Worm (Caenorhabditis elegans) whole organism, young adult: ENCODE measurements around the gene lem-2.

Experiments
- F49E8.2 ChIP-seq: sonication (generic microtip); optimal IDR thresholded peaks from 3 replicates; lab custom pipeline; 2017; ENCODE audit warnings: missing genetic modification characterization, mild to moderate bottlenecking, missing compliant biosample characterization, antibody characterized with exemption, moderate library complexity; ENCODE audit not compliant: insufficient read depth
- K12H6.12 ChIP-seq: fragments of 200-800 bp; sonication (Bioruptor generic); optimal IDR thresholded peaks from 2 replicates; lab custom pipeline; 2018; ENCODE audit warnings: mild to moderate bottlenecking, missing genetic modification characterization, missing compliant biosample characterization
- egrh-3 ChIP-seq: fragments of 200-800 bp; sonication (Bioruptor generic); IDR thresholded peaks from 2 replicates; pipeline ENCODE4 v1.3.6; 2022; ENCODE audit warnings: missing genetic modification reagents, missing genetic modification characterization, missing compliant biosample characterization
- fkh-3 ChIP-seq: sonication (generic microtip); optimal IDR thresholded peaks from 2 replicates; lab custom pipeline; 2016; ENCODE audit warnings: mild to moderate bottlenecking, missing genetic modification characterization, missing compliant biosample characterization
- let-607 ChIP-seq, 2 experiments: fragments of 200-800 bp in 1 of 2; sonication (Bioruptor generic) in 1 of 2; sonication (generic microtip) in 1 of 2; optimal IDR thresholded peaks; 2 replicates each; lab custom pipeline; 2016 to 2018; ENCODE audit warnings: mild to moderate bottlenecking in 2 of 2, missing compliant biosample characterization in 2 of 2, missing genetic modification characterization in 2 of 2, moderate library complexity in 2 of 2, missing genotype in 1 of 2

ce11 chrII:14086931-14087330 lies 23.7 kb downstream of the lem-2 start:
- TF ChIP-seq let-607 (tag; optimal IDR thresholded peaks at IDR 0.05; lab: Kevin White, UChicago) (no peak), F49E8.2 (tag; lab: Kevin White, UChicago) (no peak), egrh-3 (GFP tag; lab: Robert Waterston, UW) (peak; percentile 93), fkh-3 (no peak), K12H6.12 (tag; lab: Kevin White, UChicago) (no peak)
